Fruit fly (Drosophila melanogaster) whole organism, pupa: ENCODE data around the gene CG4301.
A peak's percentile ranks its signal among the peaks of the same experiment; 100 is the strongest.

ENCODE experiments used
- CG13204 ChIP-seq: fragments of 200-800 bp; sonication (Bioruptor generic); optimal IDR thresholded peaks from 2 replicates; lab custom pipeline; 2018; ENCODE audit warnings: missing biosample characterization, mild to moderate bottlenecking, missing genetic modification characterization, moderate library complexity
- CG14655 ChIP-seq: fragments of 200-800 bp; sonication (Bioruptor generic); optimal IDR thresholded peaks from 3 replicates; lab custom pipeline; 2017; ENCODE audit warnings: mild to moderate bottlenecking, missing biosample characterization, missing genetic modification reagents, missing genetic modification characterization
- CG15710 ChIP-seq: fragments of 200-800 bp; sonication (Bioruptor generic); optimal IDR thresholded peaks from 2 replicates; lab custom pipeline; 2018; ENCODE audit warnings: missing biosample characterization, mild to moderate bottlenecking, missing genetic modification characterization, moderate library complexity
- CG17806 ChIP-seq: fragments of 200-800 bp; sonication (Bioruptor generic); optimal IDR thresholded peaks from 2 replicates; lab custom pipeline; 2018; ENCODE audit warnings: missing biosample characterization, mild to moderate bottlenecking, missing genetic modification characterization, moderate library complexity
- CG32121 ChIP-seq: fragments of 200-800 bp; sonication (Bioruptor generic); IDR thresholded peaks from 2 replicates; pipeline ENCODE4 v1.3.6; 2022; ENCODE audit warnings: missing biosample characterization, missing genetic modification characterization
- CG4496 ChIP-seq: fragments of 200-800 bp; sonication (Bioruptor generic); IDR thresholded peaks from 3 replicates; pipeline ENCODE4 v1.3.6; 2022; ENCODE audit warnings: missing biosample characterization, missing genetic modification characterization
- CG8159 ChIP-seq: fragments of 200-800 bp; sonication (Bioruptor generic); optimal IDR thresholded peaks from 3 replicates; lab custom pipeline; 2018; ENCODE audit warnings: missing biosample characterization, mild to moderate bottlenecking, missing genetic modification characterization, moderate library complexity
- EcR ChIP-seq: fragments of 200-800 bp; sonication (Bioruptor generic); optimal IDR thresholded peaks from 3 replicates; lab custom pipeline; 2019; ENCODE audit warnings: missing biosample characterization, missing genetic modification characterization, mild to moderate bottlenecking, moderate library complexity, missing genetic modification reagents
- Pif1A ChIP-seq: fragments of 200-800 bp; sonication (Bioruptor generic); optimal IDR thresholded peaks from 3 replicates; lab custom pipeline; 2016; ENCODE audit warnings: missing biosample characterization, missing genetic modification characterization
- gl ChIP-seq: fragments of 200-800 bp; sonication (Bioruptor generic); optimal IDR thresholded peaks from 2 replicates; lab custom pipeline; 2018; ENCODE audit warnings: missing biosample characterization, mild to moderate bottlenecking, missing genetic modification characterization

dm6 chrX:16371923-16372322, 33.4 kb upstream of the CG4301 start:
- TF ChIP-seq CG32121 (GFP tag; lab: Robert Waterston, UW) (no peak), gl (tag; lab: Kevin White, UChicago) (no peak), CG17806 (tag; lab: Kevin White, UChicago) (peak; percentile 28), CG4496 (GFP tag; lab: Robert Waterston, UW) (no peak), CG15710 (tag; lab: Kevin White, UChicago) (no peak), CG8159 (tag; lab: Kevin White, UChicago) (no peak), EcR (GFP tag; lab: Kevin White, UChicago) (no peak), CG14655 (GFP tag; lab: Kevin White, UChicago) (no peak), CG13204 (GFP tag; lab: Kevin White, UChicago) (no peak), Pif1A (GFP tag; lab: Kevin White, UChicago) (no peak)
